Worm (Caenorhabditis elegans) whole organism, early embryonic: ENCODE measurements around the gene R52.6.

ENCODE experiments used
- ama-1 ChIP-seq: fragments of 150-350 bp; optimal IDR thresholded peaks from 2 replicates; lab custom pipeline; 2014
- tbx-37 ChIP-seq: fragments of 200-800 bp; sonication (Bioruptor generic); conservative IDR thresholded peaks from 2 replicates; pipeline ENCODE4 v1.3.6; 2022; ENCODE audit warnings: missing genetic modification reagents, missing genetic modification characterization, missing compliant biosample characterization

DNA sequence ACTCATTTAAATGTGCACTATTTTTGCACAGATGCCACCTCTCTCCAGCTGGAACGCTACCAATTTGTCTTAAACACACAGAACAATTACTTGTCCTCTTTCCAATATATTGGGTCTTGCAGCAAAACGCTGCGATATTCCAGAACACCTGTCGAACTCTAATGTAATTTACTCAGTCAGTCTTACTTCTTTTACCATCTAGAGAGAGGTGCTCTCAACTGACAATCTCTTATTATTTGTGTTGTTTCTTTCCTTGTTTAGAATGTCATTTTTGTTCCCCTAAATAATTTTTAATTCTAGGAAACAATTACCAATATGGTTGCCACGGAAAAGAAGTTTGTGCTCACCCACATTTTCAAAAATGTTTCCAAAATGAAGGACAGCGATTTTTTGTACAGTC lies 17.9 kb upstream of the R52.6 start, which contains the start of gene sdz-28:
- TF ChIP-seq ama-1 (no peak), tbx-37 (GFP tag; lab: Robert Waterston, UW) (no peak)
